Fruit fly (Drosophila melanogaster) whole organism, wandering third instar larva: ENCODE data around the gene CG7789.

Experiments used
- Abd-B ChIP-seq: fragments of >200 bp; optimal IDR thresholded peaks from 2 replicates; lab custom pipeline; 2017; ENCODE audit warnings: missing biosample characterization, missing genetic modification characterization
- Dfd ChIP-seq: fragments of >200 bp; optimal IDR thresholded peaks from 2 replicates; lab custom pipeline; 2017; ENCODE audit warnings: missing biosample characterization, missing genetic modification characterization
- Hr83 ChIP-seq: fragments of 200-300 bp; sonication (Bioruptor generic); optimal IDR thresholded peaks from 2 replicates; lab custom pipeline; 2016; ENCODE audit warnings: missing biosample characterization, mild to moderate bottlenecking, missing genetic modification characterization, moderate library complexity; ENCODE audit not compliant: poor library complexity, severe bottlenecking
- Jra ChIP-seq: sonication (Bioruptor generic); optimal IDR thresholded peaks from 2 replicates; lab custom pipeline; 2016; ENCODE audit warnings: missing biosample characterization, missing genetic modification characterization
- Mio ChIP-seq: sonication (Bioruptor generic); optimal IDR thresholded peaks from 2 replicates; lab custom pipeline; 2016; ENCODE audit warnings: missing biosample characterization, missing genetic modification characterization
- N ChIP-seq: fragments of >200 bp; optimal IDR thresholded peaks from 2 replicates; lab custom pipeline; 2018; ENCODE audit warnings: missing biosample characterization, missing external identifiers, missing genetic modification characterization
- dsf ChIP-seq: sonication (Bioruptor generic); optimal IDR thresholded peaks from 2 replicates; lab custom pipeline; 2016; ENCODE audit warnings: missing biosample characterization, missing genetic modification characterization, borderline replicate concordance
- usp ChIP-seq: fragments of >200 bp; optimal IDR thresholded peaks from 2 replicates; lab custom pipeline; 2017; ENCODE audit warnings: missing biosample characterization, missing genetic modification characterization

DNA sequence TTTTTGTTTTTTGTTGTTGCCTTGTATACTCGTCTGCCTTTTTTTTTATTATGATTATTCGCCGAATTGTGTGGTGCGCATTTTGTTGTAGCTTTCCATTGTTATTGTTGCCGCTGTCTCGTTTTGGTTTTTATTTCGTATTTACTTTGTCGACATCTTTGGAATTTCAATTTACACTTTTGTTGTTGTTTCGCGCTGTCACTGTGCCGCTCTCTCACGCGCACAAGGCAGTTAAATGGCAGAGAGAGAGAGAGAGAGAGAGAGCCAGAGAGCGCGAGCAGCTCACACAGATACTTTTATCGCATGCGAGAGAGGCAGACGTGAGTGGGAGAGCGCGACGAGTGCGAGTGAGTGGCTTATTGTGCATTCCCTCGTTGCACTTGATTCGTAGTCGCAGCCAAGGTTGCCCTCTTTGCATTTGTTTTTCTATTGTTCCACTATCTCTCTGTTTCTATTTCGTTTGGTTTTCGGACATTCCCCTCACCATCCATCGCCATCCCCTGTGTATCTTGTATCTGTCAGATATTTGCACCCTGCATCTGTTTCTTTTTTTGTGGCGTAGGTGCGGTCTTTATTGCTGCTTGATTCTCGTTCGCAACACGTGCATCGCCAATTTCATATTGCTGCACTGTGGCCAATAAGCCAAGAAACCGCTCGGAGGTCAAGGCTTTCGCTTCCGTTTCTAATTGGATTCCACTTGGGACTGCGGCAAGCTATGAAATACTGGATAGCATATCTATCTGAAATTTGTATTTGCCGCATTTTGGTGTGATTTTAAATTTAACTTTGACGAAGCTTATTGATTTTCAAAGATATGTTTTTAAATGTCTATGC is 28.4 kb upstream of the CG7789 start:
- TF ChIP-seq N (no peak), Jra (GFP tag; lab: Kevin White, UChicago) (no peak), dsf (GFP tag; lab: Kevin White, UChicago) (no peak), Dfd (GFP tag; lab: Kevin White, UChicago) (no peak), usp (GFP tag; lab: Kevin White, UChicago) (no peak), Hr83 (GFP tag; lab: Kevin White, UChicago) (peak; percentile 62), Abd-B (GFP tag; lab: Kevin White, UChicago) (no peak), Mio (GFP tag; lab: Kevin White, UChicago) (no peak)
